Fruit fly (Drosophila melanogaster): ENCODE measurements around the gene sfl.

DNA sequence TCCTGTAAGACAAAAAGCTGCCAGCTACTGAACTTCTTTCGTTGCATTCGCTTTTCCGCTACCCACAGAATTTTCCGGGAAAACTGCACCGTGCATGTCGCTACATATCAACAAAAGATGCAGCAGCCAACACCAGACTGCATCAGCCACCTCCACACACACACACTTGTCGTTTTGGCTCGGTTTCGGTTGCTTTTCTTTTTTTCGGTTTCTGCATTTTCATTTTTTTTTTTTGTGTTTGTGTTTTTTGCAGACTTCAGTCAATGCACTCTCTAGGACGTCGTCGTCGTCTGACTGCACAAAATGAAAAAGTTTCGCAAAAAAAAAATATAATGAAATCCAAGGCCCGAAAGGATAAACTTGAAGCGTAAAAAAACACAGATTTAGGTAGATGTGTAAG lies 48.3 kb upstream of the sfl start:
- TF ChIP-seq CG8478 (optimal IDR thresholded peaks at IDR 0.05) (no peak), EcR (GFP tag; optimal IDR thresholded peaks at IDR 0.05) (no peak), pan (optimal IDR thresholded peaks at IDR 0.05) (no peak), usp (GFP tag; optimal IDR thresholded peaks at IDR 0.05) (no peak), Dll (optimal IDR thresholded peaks at IDR 0.05) (no peak)

Measured in whole organism.